Worm (Caenorhabditis elegans): ENCODE results near the gene ssr-2.
A peak's percentile ranks its signal among the peaks of the same experiment; 100 is the strongest.

The ssr-2 gene

ce11 chrX:2827702-2828182 is at the start of gene ssr-2:
TSS of gene ssr-2 (minus strand) at chrX:2827752.
- TF ChIP-seq him-1 (tag; optimal IDR thresholded peaks at IDR 0.05) (no peak), dao-5 (tag; optimal IDR thresholded peaks at IDR 0.05) (no peak), W03F9.2 (tag; optimal IDR thresholded peaks at IDR 0.05) (no peak)

- TF ChIP-seq dao-5 (tag; optimal IDR thresholded peaks at IDR 0.05), result no peak
- TF ChIP-seq W03F9.2 (tag; optimal IDR thresholded peaks at IDR 0.05), result no peak
These were observed 47.0 kb upstream of the ssr-2 start for ce11 chrX:2874598-2874997.

- TF ChIP-seq him-1 (tag; optimal IDR thresholded peaks at IDR 0.05), result no peak
- no peak for TF ChIP-seq dao-5 (tag; optimal IDR thresholded peaks at IDR 0.05)
- no peak for TF ChIP-seq W03F9.2 (tag; optimal IDR thresholded peaks at IDR 0.05)
These were observed 45.7 kb upstream of the ssr-2 start for ce11 chrX:2873272-2873671.

ce11 chrX:2871037-2871436 is 43.5 kb upstream of the ssr-2 start, which contains the start of gene F53B3.3:
TSS of gene F53B3.3 (minus strand) at chrX:2871137.
- TF ChIP-seq W03F9.2 (tag; optimal IDR thresholded peaks at IDR 0.05), result no peak
- TF ChIP-seq dao-5 (tag; optimal IDR thresholded peaks at IDR 0.05), result no peak
- no peak for TF ChIP-seq him-1 (tag; optimal IDR thresholded peaks at IDR 0.05)

- TF ChIP-seq dao-5 (tag; optimal IDR thresholded peaks at IDR 0.05) (no peak), W03F9.2 (tag; optimal IDR thresholded peaks at IDR 0.05) (no peak), him-1 (tag; optimal IDR thresholded peaks at IDR 0.05) (no peak)
These were observed 38.2 kb upstream of the ssr-2 start for ce11 chrX:2865591-2866217.

- TF ChIP-seq dao-5 (tag; optimal IDR thresholded peaks at IDR 0.05) (no peak), W03F9.2 (tag; optimal IDR thresholded peaks at IDR 0.05) (no peak), him-1 (tag; optimal IDR thresholded peaks at IDR 0.05) (no peak)
These were observed 36.4 kb upstream of the ssr-2 start, which contains the start of gene F53B3.6 for ce11 chrX:2863946-2864345. TSS of gene F53B3.6 (plus strand) at chrX:2864229.

- TF ChIP-seq dao-5 (tag; optimal IDR thresholded peaks at IDR 0.05) (no peak), W03F9.2 (tag; optimal IDR thresholded peaks at IDR 0.05) (no peak), him-1 (tag; optimal IDR thresholded peaks at IDR 0.05) (no peak)
These were observed 34.8 kb upstream of the ssr-2 start, which contains the start of gene comt-1 for ce11 chrX:2862372-2862771. TSS of gene comt-1 (minus strand) at chrX:2862472.

- TF ChIP-seq him-1 (tag; optimal IDR thresholded peaks at IDR 0.05) (no peak), dao-5 (tag; optimal IDR thresholded peaks at IDR 0.05) (no peak), W03F9.2 (tag; optimal IDR thresholded peaks at IDR 0.05) (no peak)
These were observed 30.8 kb upstream of the ssr-2 start for ce11 chrX:2858380-2858779.

- TF ChIP-seq dao-5 (tag; optimal IDR thresholded peaks at IDR 0.05), result no peak
- TF ChIP-seq W03F9.2 (tag; optimal IDR thresholded peaks at IDR 0.05), result peak; percentile 60
These were observed 29.7 kb upstream of the ssr-2 start, which contains the start of gene tra-4 for ce11 chrX:2857070-2857825. TSS of gene tra-4 (minus strand) at chrX:2857603.

ce11 chrX:2853963-2854362 is 26.4 kb upstream of the ssr-2 start:
- no peak for TF ChIP-seq dao-5 (tag; optimal IDR thresholded peaks at IDR 0.05)
- no peak for TF ChIP-seq W03F9.2 (tag; optimal IDR thresholded peaks at IDR 0.05)
- no peak for TF ChIP-seq him-1 (tag; optimal IDR thresholded peaks at IDR 0.05)

- TF ChIP-seq W03F9.2 (tag; optimal IDR thresholded peaks at IDR 0.05) (peak; percentile 51), dao-5 (tag; optimal IDR thresholded peaks at IDR 0.05) (peak; percentile 47), him-1 (tag; optimal IDR thresholded peaks at IDR 0.05) (peak; percentile 79)
These were observed 24.9 kb upstream of the ssr-2 start, which contains the start of gene kin-29 for ce11 chrX:2852388-2852908. TSS of gene kin-29 (minus strand) at chrX:2852438.

- TF ChIP-seq W03F9.2 (tag; optimal IDR thresholded peaks at IDR 0.05), result no peak
- no peak for TF ChIP-seq him-1 (tag; optimal IDR thresholded peaks at IDR 0.05)
- TF ChIP-seq dao-5 (tag; optimal IDR thresholded peaks at IDR 0.05), result no peak
These were observed 16.0 kb upstream of the ssr-2 start for ce11 chrX:2843508-2843907.

- no peak for TF ChIP-seq W03F9.2 (tag; optimal IDR thresholded peaks at IDR 0.05)
- no peak for TF ChIP-seq dao-5 (tag; optimal IDR thresholded peaks at IDR 0.05)
- no peak for TF ChIP-seq him-1 (tag; optimal IDR thresholded peaks at IDR 0.05)
These were observed 14.2 kb upstream of the ssr-2 start for ce11 chrX:2841754-2842153.

- no peak for TF ChIP-seq dao-5 (tag; optimal IDR thresholded peaks at IDR 0.05)
- TF ChIP-seq W03F9.2 (tag; optimal IDR thresholded peaks at IDR 0.05), result no peak
- no peak for TF ChIP-seq him-1 (tag; optimal IDR thresholded peaks at IDR 0.05)
These were observed 12.7 kb upstream of the ssr-2 start, which contains the start of gene Y71H10B.1 for ce11 chrX:2840287-2840686. TSS of gene Y71H10B.1 (minus strand) at chrX:2840292.

Measured in whole organism, L4/young adult.